Worm (Caenorhabditis elegans) whole organism, L3 larva: Measurements from ENCODE around the gene ipmk-1.

Experiments used
- ama-1 ChIP-seq: fragments of 150-350 bp; optimal IDR thresholded peaks from 2 replicates; lab custom pipeline; 2018
- ceh-16 ChIP-seq: sonication (generic microtip); optimal IDR thresholded peaks from 2 replicates; lab custom pipeline; 2017; ENCODE audit warnings: missing biosample characterization, missing genetic modification characterization
- elt-3 ChIP-seq, 3 experiments: fragments of 150-350 bp in 1 of 3; sonication (generic microtip) in 2 of 3; optimal IDR thresholded peaks; 2 replicates in 2 of 3; 4 replicates in 1 of 3; lab custom pipeline; 2014 to 2017; ENCODE audit warnings: missing biosample characterization in 3 of 3, missing genetic modification characterization in 3 of 3
- fkh-10 ChIP-seq: sonication (generic microtip); optimal IDR thresholded peaks from 2 replicates; lab custom pipeline; 2017; ENCODE audit warnings: missing biosample characterization, missing genetic modification reagents, missing genetic modification characterization
- jun-1 ChIP-seq: fragments of 150-350 bp; optimal IDR thresholded peaks from 2 replicates; lab custom pipeline; 2014; ENCODE audit warnings: missing biosample characterization, missing genetic modification reagents, missing genetic modification characterization
- lin-15B ChIP-seq: fragments of 150-350 bp; optimal IDR thresholded peaks from 2 replicates; lab custom pipeline; 2014; ENCODE audit warnings: missing biosample characterization, missing genetic modification characterization
- nhr-25 ChIP-seq: sonication (generic microtip); optimal IDR thresholded peaks from 2 replicates; lab custom pipeline; 2017; ENCODE audit warnings: missing biosample characterization, missing genetic modification characterization
- nhr-43 ChIP-seq: sonication (generic microtip); optimal IDR thresholded peaks from 2 replicates; lab custom pipeline; 2016; ENCODE audit warnings: mild to moderate bottlenecking, missing genetic modification characterization, missing compliant biosample characterization; ENCODE audit not compliant: poor library complexity, severe bottlenecking
- pqm-1 ChIP-seq: fragments of 150-350 bp; optimal IDR thresholded peaks from 2 replicates; lab custom pipeline; 2017; ENCODE audit warnings: missing biosample characterization, missing genetic modification characterization, inconsistent platforms
- snpc-4 ChIP-seq: fragments of 150-350 bp; optimal IDR thresholded peaks from 2 replicates; lab custom pipeline; 2014; ENCODE audit warnings: missing biosample characterization, missing genetic modification characterization
- tbx-2 ChIP-seq: sonication (generic microtip); optimal IDR thresholded peaks from 2 replicates; lab custom pipeline; 2016; ENCODE audit warnings: mild to moderate bottlenecking, missing genetic modification characterization, missing compliant biosample characterization
- unc-62 ChIP-seq: fragments of 150-350 bp; sonication (generic microtip); optimal IDR thresholded peaks from 4 replicates; lab custom pipeline; 2014; ENCODE audit warnings: missing biosample characterization, missing genetic modification reagents, missing genetic modification characterization

- TF ChIP-seq ceh-16 (tag; lab: Kevin White, UChicago): no peak
- TF ChIP-seq nhr-25 (tag; lab: Kevin White, UChicago): no peak
- TF ChIP-seq lin-15B (tag; lab: Kevin White, UChicago): no peak
- TF ChIP-seq jun-1 (tag; lab: Kevin White, UChicago): no peak
- TF ChIP-seq elt-3 (tag; optimal IDR thresholded peaks at IDR 0.05; lab: Kevin White, UChicago): no peak
- TF ChIP-seq pqm-1: no peak
- TF ChIP-seq fkh-10 (GFP tag; lab: Kevin White, UChicago): no peak
- no peak for TF ChIP-seq tbx-2 (tag; lab: Kevin White, UChicago)
- TF ChIP-seq snpc-4: no peak
- no peak for TF ChIP-seq nhr-43 (tag; lab: Kevin White, UChicago)
- no peak for TF ChIP-seq unc-62
- no peak for TF ChIP-seq ama-1 (lab: Kevin White, UChicago)
Measured at ce11 chrIV:12522521-12522920, 25.4 kb upstream of the ipmk-1 start, which contains the start of gene sru-13.
